Worm (Caenorhabditis elegans): Measurements from ENCODE around the gene R10D12.10.

ce11 chrV:13986823-13987222, 28.7 kb upstream of the R10D12.10 start:
- TF ChIP-seq T22C8.4 (GFP tag; IDR thresholded peaks at IDR 0.05) (no peak), ref-1 (GFP tag; conservative IDR thresholded peaks at IDR 0.05) (no peak), tab-1 (GFP tag; IDR thresholded peaks at IDR 0.05) (no peak), ztf-23 (GFP tag; IDR thresholded peaks at IDR 0.05) (no peak)

Measured in whole organism, midembryonic.